Worm (Caenorhabditis elegans): ENCODE data around the gene ttr-16.
A peak's percentile ranks its signal among the peaks of the same experiment; 100 is the strongest.

DNA sequence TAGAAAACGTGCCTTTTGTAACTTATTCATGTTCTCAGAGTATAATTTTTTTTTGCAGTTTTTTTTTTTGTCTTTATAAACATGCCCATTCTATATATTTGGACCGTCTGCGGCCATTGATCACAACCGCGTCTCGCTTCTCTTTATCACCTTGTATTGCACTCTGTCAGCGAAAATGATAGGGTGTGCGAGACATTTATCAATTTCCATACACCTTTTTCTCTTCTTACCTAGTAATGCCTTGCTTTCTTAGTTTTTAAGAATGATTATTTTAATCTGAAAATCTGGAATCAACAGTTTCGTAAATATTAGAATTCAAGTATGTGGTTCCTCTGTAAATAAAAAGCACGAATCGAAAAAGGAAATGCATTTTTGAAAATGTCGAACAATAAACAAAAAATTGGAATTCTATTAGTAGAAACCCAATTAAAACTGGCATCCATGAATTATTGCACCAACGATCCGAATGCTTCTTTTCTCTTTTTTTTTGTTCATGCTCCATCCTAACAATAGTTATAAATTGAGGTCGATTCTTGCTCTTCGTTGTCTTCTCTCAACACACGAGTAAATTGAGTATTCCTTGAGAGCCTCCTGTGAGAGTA lies 26.7 kb downstream of the ttr-16 start:
- TF ChIP-seq unc-62 (GFP tag; optimal IDR thresholded peaks at IDR 0.05) (no peak), mab-5 (tag; optimal IDR thresholded peaks at IDR 0.05) (no peak), flh-1 (GFP tag; optimal IDR thresholded peaks at IDR 0.05) (no peak), pha-4 (tag; optimal IDR thresholded peaks at IDR 0.05) (no peak), lin-13 (tag; optimal IDR thresholded peaks at IDR 0.05) (no peak), ces-1 (GFP tag; optimal IDR thresholded peaks at IDR 0.05) (peak; percentile 40), unc-120 (tag; optimal IDR thresholded peaks at IDR 0.05; ENCODE audit: poor library complexity, severe bottlenecking) (no peak), nhr-237 (tag; optimal IDR thresholded peaks at IDR 0.05) (no peak), sptf-1 (tag; optimal IDR thresholded peaks at IDR 0.05) (no peak), nhr-12 (tag; optimal IDR thresholded peaks at IDR 0.05) (no peak), nhr-28 (tag; optimal IDR thresholded peaks at IDR 0.05) (no peak), ztf-11 (tag; optimal IDR thresholded peaks at IDR 0.05) (no peak)

All from whole organism, mixed stage, embryonic.